Worm (Caenorhabditis elegans) whole organism, late embryonic: ENCODE measurements around the gene cyp-33D1.

Experiments
- dve-1 ChIP-seq: sonication (generic microtip); optimal IDR thresholded peaks from 2 replicates; lab custom pipeline; 2017; ENCODE audit warnings: antibody characterized with exemption, mild to moderate bottlenecking, missing genetic modification characterization, missing compliant biosample characterization
- pha-4 ChIP-seq: fragments of 150-350 bp; optimal IDR thresholded peaks from 2 replicates; lab custom pipeline; 2018; ENCODE audit warnings: missing biosample characterization, missing genetic modification reagents, missing genetic modification characterization
- rnt-1 ChIP-seq: sonication (generic microtip); optimal IDR thresholded peaks from 2 replicates; lab custom pipeline; 2016; ENCODE audit warnings: missing genetic modification characterization, missing compliant biosample characterization
- tbx-2 ChIP-seq: sonication (generic microtip); optimal IDR thresholded peaks from 2 replicates; lab custom pipeline; 2016; ENCODE audit warnings: missing genetic modification characterization, missing compliant biosample characterization
- tbx-7 ChIP-seq: sonication (generic microtip); optimal IDR thresholded peaks from 2 replicates; lab custom pipeline; 2016; ENCODE audit warnings: missing genotype, missing genetic modification characterization, missing compliant biosample characterization
- unc-55 ChIP-seq: sonication (generic microtip); optimal IDR thresholded peaks from 2 replicates; lab custom pipeline; 2017; ENCODE audit warnings: missing biosample characterization, missing genetic modification reagents, missing genetic modification characterization

ce11 chrV:16192114-16192513, 16.5 kb upstream of the cyp-33D1 start, which contains the start of gene srh-279:
- no peak for TF ChIP-seq unc-55 (GFP tag; lab: Kevin White, UChicago)
- TF ChIP-seq dve-1 (tag; lab: Kevin White, UChicago): no peak
- TF ChIP-seq tbx-2 (tag; lab: Kevin White, UChicago): no peak
- TF ChIP-seq tbx-7 (tag; lab: Kevin White, UChicago): no peak
- TF ChIP-seq rnt-1 (tag; lab: Kevin White, UChicago): no peak
- TF ChIP-seq pha-4: no peak
